Fruit fly (Drosophila melanogaster) whole organism, embryonic: ENCODE data around the gene CG42591.

ENCODE experiments used
- ATbp ChIP-seq: fragments of 200-800 bp; sonication (Bioruptor generic); optimal IDR thresholded peaks from 2 replicates; lab custom pipeline; 2017; ENCODE audit warnings: missing biosample characterization, mild to moderate bottlenecking, missing genetic modification characterization, missing genetic modification reagents
- Aef1 ChIP-seq: fragments of 200-800 bp; sonication (Bioruptor generic); IDR thresholded peaks from 3 replicates; pipeline ENCODE4 v1.3.6; 2022; ENCODE audit warnings: missing biosample characterization, missing genetic modification characterization
- Atf6 ChIP-seq: fragments of 200-800 bp; sonication (Bioruptor generic); IDR thresholded peaks from 2 replicates; pipeline ENCODE4 v1.3.6; 2022; ENCODE audit warnings: missing biosample characterization, missing genetic modification characterization
- Bdp1 ChIP-seq: fragments of 200-800 bp; sonication (Bioruptor generic); optimal IDR thresholded peaks from 3 replicates; lab custom pipeline; 2016; ENCODE audit warnings: missing biosample characterization, missing genetic modification characterization
- Bgb ChIP-seq: fragments of 200-800 bp; sonication (Bioruptor generic); IDR thresholded peaks from 2 replicates; pipeline ENCODE4 v1.3.6; 2022; ENCODE audit warnings: missing biosample characterization, missing genetic modification characterization; ENCODE audit not compliant: partially characterized antibody
- CG10366 ChIP-seq: fragments of 200-800 bp; sonication (Bioruptor generic); IDR thresholded peaks from 2 replicates; pipeline ENCODE4 v1.3.6; 2022; ENCODE audit warnings: missing biosample characterization, missing genetic modification characterization
- CG12071 ChIP-seq: fragments of 200-800 bp; sonication (Bioruptor generic); optimal IDR thresholded peaks from 3 replicates; lab custom pipeline; 2018; ENCODE audit warnings: missing biosample characterization, mild to moderate bottlenecking, missing genetic modification characterization
- CG13296 ChIP-seq: fragments of 200-800 bp; sonication (Bioruptor generic); optimal IDR thresholded peaks from 3 replicates; lab custom pipeline; 2018; ENCODE audit warnings: missing biosample characterization, mild to moderate bottlenecking, missing genetic modification characterization
- CG18011 ChIP-seq: fragments of 200-800 bp; sonication (Bioruptor generic); optimal IDR thresholded peaks from 2 replicates; lab custom pipeline; 2017; ENCODE audit warnings: missing biosample characterization, missing genetic modification characterization, mild to moderate bottlenecking, moderate library complexity, missing genotype
- CG32532 ChIP-seq: fragments of 200-800 bp; sonication (Bioruptor generic); IDR thresholded peaks from 2 replicates; pipeline ENCODE4 v1.3.6; 2022; ENCODE audit warnings: missing biosample characterization, missing genetic modification characterization
- CG3281 ChIP-seq: fragments of 200-800 bp; sonication (Bioruptor generic); optimal IDR thresholded peaks from 3 replicates; lab custom pipeline; 2017; ENCODE audit warnings: missing biosample characterization, mild to moderate bottlenecking, missing genetic modification characterization
- CG34422 ChIP-seq: fragments of 200-800 bp; sonication (Bioruptor generic); IDR thresholded peaks from 3 replicates; pipeline ENCODE4 v1.3.6; 2022; ENCODE audit warnings: missing biosample characterization, missing genetic modification characterization
- CG42726 ChIP-seq: fragments of 200-800 bp; sonication (Bioruptor generic); IDR thresholded peaks from 2 replicates; pipeline ENCODE4 v1.3.6; 2022; ENCODE audit warnings: missing biosample characterization, missing genetic modification characterization; ENCODE audit not compliant: partially characterized antibody
- CG4282 ChIP-seq: fragments of 200-800 bp; sonication (Bioruptor generic); optimal IDR thresholded peaks from 2 replicates; lab custom pipeline; 2016; ENCODE audit warnings: missing biosample characterization, missing genetic modification characterization
- CG5953 ChIP-seq: fragments of 200-800 bp; sonication (Bioruptor generic); IDR thresholded peaks from 2 replicates; pipeline ENCODE4 v1.3.6; 2022; ENCODE audit warnings: missing biosample characterization, missing genetic modification characterization
- CG7556 ChIP-seq: fragments of 200-800 bp; sonication (Bioruptor generic); optimal IDR thresholded peaks from 2 replicates; lab custom pipeline; 2017; ENCODE audit warnings: missing biosample characterization, mild to moderate bottlenecking, missing genetic modification characterization
- CG7987 ChIP-seq: fragments of 200-800 bp; sonication (Bioruptor generic); optimal IDR thresholded peaks from 2 replicates; lab custom pipeline; 2018; ENCODE audit warnings: missing biosample characterization, mild to moderate bottlenecking, missing genetic modification characterization, moderate library complexity
- CG8388 ChIP-seq: fragments of 200-800 bp; sonication (Bioruptor generic); optimal IDR thresholded peaks from 2 replicates; lab custom pipeline; 2019; ENCODE audit warnings: missing biosample characterization, mild to moderate bottlenecking, missing genetic modification characterization, moderate library complexity
- CG9215 ChIP-seq: fragments of 200-800 bp; sonication (Bioruptor generic); IDR thresholded peaks from 2 replicates; pipeline ENCODE4 v1.3.6; 2022; ENCODE audit warnings: missing biosample characterization, missing genetic modification characterization
- CG9932 ChIP-seq: fragments of 200-800 bp; sonication (Bioruptor generic); IDR thresholded peaks from 2 replicates; pipeline ENCODE4 v1.3.6; 2022; ENCODE audit warnings: missing biosample characterization, missing genetic modification characterization
- Gug ChIP-seq: fragments of 200-800 bp; sonication (Bioruptor generic); IDR thresholded peaks from 4 replicates; pipeline ENCODE4 v1.3.6; 2022; ENCODE audit warnings: missing biosample characterization, missing genetic modification characterization
- HLH4C ChIP-seq: fragments of 200-800 bp; sonication (Bioruptor generic); IDR thresholded peaks from 3 replicates; pipeline ENCODE4 v1.3.6; 2022; ENCODE audit warnings: missing biosample characterization, missing genetic modification characterization; ENCODE audit not compliant: partially characterized antibody
- Hr78 ChIP-seq, 2 experiments: fragments of 200-800 bp in 1 of 2; fragments of >200 bp in 1 of 2; sonication (Bioruptor generic) in 1 of 2; optimal IDR thresholded peaks; 2 replicates each; lab custom pipeline; 2017 to 2019; ENCODE audit warnings: missing biosample characterization in 2 of 2, missing genetic modification characterization in 2 of 2, mild to moderate bottlenecking in 1 of 2, moderate library complexity in 1 of 2
- Med ChIP-seq: fragments of 200-800 bp; sonication (Bioruptor generic); peaks from one replicate; lab custom pipeline; 2016; ENCODE audit warnings: missing biosample characterization, missing genetic modification characterization, mild to moderate bottlenecking, inconsistent platforms, moderate library complexity
- Meics ChIP-seq: fragments of 200-800 bp; sonication (Bioruptor generic); optimal IDR thresholded peaks from 2 replicates; lab custom pipeline; 2017; ENCODE audit warnings: missing biosample characterization, mild to moderate bottlenecking, missing genetic modification characterization
- Pdp1 ChIP-seq, 2 experiments: fragments of 200-800 bp; sonication (Bioruptor generic); optimal IDR thresholded peaks; 3 replicates each; lab custom pipeline; 2016; ENCODE audit warnings: missing biosample characterization in 2 of 2, missing genetic modification characterization in 2 of 2, mild to moderate bottlenecking in 1 of 2, moderate library complexity in 1 of 2
- Sox100B ChIP-seq: fragments of 200-800 bp; sonication (Bioruptor generic); optimal IDR thresholded peaks from 3 replicates; lab custom pipeline; 2018; ENCODE audit warnings: missing biosample characterization, mild to moderate bottlenecking, missing genetic modification characterization
- Vsx1 ChIP-seq: fragments of 200-800 bp; sonication (Bioruptor generic); optimal IDR thresholded peaks from 2 replicates; lab custom pipeline; 2017; ENCODE audit warnings: missing biosample characterization, mild to moderate bottlenecking, missing genetic modification characterization, missing genetic modification reagents
- amos ChIP-seq: fragments of 200-800 bp; sonication (Bioruptor generic); IDR thresholded peaks from 2 replicates; pipeline ENCODE4 v1.3.6; 2022; ENCODE audit warnings: missing biosample characterization, missing genetic modification characterization; ENCODE audit not compliant: partially characterized antibody
- bbx ChIP-seq: fragments of 200-800 bp; sonication (Bioruptor generic); IDR thresholded peaks from 2 replicates; pipeline ENCODE4 v1.3.6; 2022; ENCODE audit warnings: missing biosample characterization, missing genetic modification characterization; ENCODE audit not compliant: partially characterized antibody
- danr ChIP-seq: fragments of 200-800 bp; sonication (Bioruptor generic); IDR thresholded peaks from 2 replicates; pipeline ENCODE4 v1.3.6; 2022; ENCODE audit warnings: missing biosample characterization, missing genetic modification characterization
- eve ChIP-seq, 2 experiments: fragments of >200 bp; optimal IDR thresholded peaks; 2 replicates each; lab custom pipeline; 2017; ENCODE audit warnings: missing biosample characterization in 2 of 2, missing genetic modification characterization in 2 of 2
- exex ChIP-seq: fragments of 200-800 bp; sonication (Bioruptor generic); optimal IDR thresholded peaks from 4 replicates; lab custom pipeline; 2018; ENCODE audit warnings: missing biosample characterization, mild to moderate bottlenecking, missing genetic modification characterization, moderate library complexity
- fd64A ChIP-seq: fragments of 200-800 bp; sonication (Bioruptor generic); optimal IDR thresholded peaks from 3 replicates; lab custom pipeline; 2018; ENCODE audit warnings: missing biosample characterization, mild to moderate bottlenecking, missing genetic modification characterization
- ham ChIP-seq: fragments of 200-800 bp; sonication (Bioruptor generic); IDR thresholded peaks from 2 replicates; pipeline ENCODE4 v1.3.6; 2022; ENCODE audit warnings: missing biosample characterization, missing genetic modification characterization
- hb ChIP-seq: fragments of 200-800 bp; sonication (Bioruptor generic); IDR thresholded peaks from 3 replicates; pipeline ENCODE4 v1.3.6; 2022; ENCODE audit warnings: missing biosample characterization, missing genetic modification characterization; ENCODE audit not compliant: partially characterized antibody
- knrl ChIP-seq: fragments of 200-800 bp; sonication (Bioruptor generic); IDR thresholded peaks from 3 replicates; pipeline ENCODE4 v1.3.6; 2022; ENCODE audit warnings: missing biosample characterization, missing genetic modification characterization; ENCODE audit not compliant: partially characterized antibody
- slbo ChIP-seq: fragments of 200-800 bp; sonication (Bioruptor generic); IDR thresholded peaks from 2 replicates; pipeline ENCODE4 v1.3.6; 2022; ENCODE audit warnings: missing biosample characterization, missing genetic modification characterization
- sug ChIP-seq: fragments of 200-800 bp; optimal IDR thresholded peaks from 2 replicates; lab custom pipeline; 2019; ENCODE audit warnings: missing biosample characterization, mild to moderate bottlenecking, missing genetic modification characterization, moderate library complexity
- tll ChIP-seq, 2 experiments: fragments of 200-800 bp in 1 of 2; fragments of >200 bp in 1 of 2; sonication (Bioruptor generic) in 1 of 2; optimal IDR thresholded peaks; 2 replicates each; lab custom pipeline; 2017 to 2019; ENCODE audit warnings: missing biosample characterization in 2 of 2, missing genetic modification characterization in 2 of 2, mild to moderate bottlenecking in 1 of 2, moderate library complexity in 1 of 2
- tna ChIP-seq: fragments of 200-800 bp; sonication (Bioruptor generic); IDR thresholded peaks from 2 replicates; pipeline ENCODE4 v1.3.6; 2022; ENCODE audit warnings: missing biosample characterization, missing genetic modification characterization; ENCODE audit not compliant: partially characterized antibody
- toy ChIP-seq: fragments of 200-800 bp; sonication (Bioruptor generic); IDR thresholded peaks from 2 replicates; pipeline ENCODE4 v1.3.6; 2022; ENCODE audit warnings: missing biosample characterization, missing genetic modification characterization
- vvl ChIP-seq: fragments of 200-800 bp; sonication (Bioruptor generic); IDR thresholded peaks from 2 replicates; pipeline ENCODE4 v1.3.6; 2022; ENCODE audit warnings: missing biosample characterization, missing genetic modification characterization
- wor ChIP-seq: fragments of 200-800 bp; sonication (Bioruptor generic); IDR thresholded peaks from 2 replicates; pipeline ENCODE4 v1.3.6; 2022; ENCODE audit warnings: missing biosample characterization, missing genetic modification characterization

CG42591 gene

dm6 chr3L:8029194-8029747, 40.5 kb downstream of the CG42591 start (continued):
- TF ChIP-seq tll (GFP tag; optimal IDR thresholded peaks at IDR 0.05; lab: Kevin White, UChicago): no peak
- peak; percentile 41; the same call in 1 of the 3 replicates for TF ChIP-seq Aef1 (GFP tag; lab: Robert Waterston, UW)
- TF ChIP-seq Gug: 0 out of 4 replicates have a peak, but pooled peaks have one; percentile 39
- TF ChIP-seq ATbp (GFP tag; lab: Kevin White, UChicago): peak; percentile 30
- TF ChIP-seq Meics (GFP tag; lab: Kevin White, UChicago): peak; percentile 4

dm6 chr3L:8028493-8029193, 41.1 kb downstream of the CG42591 start:
- TF ChIP-seq danr (no peak), Atf6 (GFP tag; lab: Robert Waterston, UW) (0 out of 2 replicates have a peak, but pooled peaks have one; percentile 29), CG7987 (no peak), hb (0 out of 3 replicates have a peak, but pooled peaks have one; percentile 38), CG5953 (GFP tag; lab: Robert Waterston, UW) (no peak), CG9215 (GFP tag; lab: Robert Waterston, UW) (no peak), CG9932 (GFP tag; lab: Robert Waterston, UW) (no peak), sug (tag; lab: Kevin White, UChicago) (peak; percentile 9), CG8388 (GFP tag; lab: Kevin White, UChicago) (no peak), CG32532 (GFP tag; lab: Robert Waterston, UW) (peak; percentile 44; the same call in 1 of the 2 replicates), HLH4C (GFP tag; lab: Robert Waterston, UW) (peak; percentile 79), CG4282 (no peak), toy (GFP tag; lab: Robert Waterston, UW) (no peak), Pdp1 (GFP tag; optimal IDR thresholded peaks at IDR 0.05; lab: Kevin White, UChicago) (peak in 1 of 2 experiments; percentile 74), CG42726 (GFP tag; lab: Robert Waterston, UW) (peak; percentile 53; the same call in 1 of the 2 replicates), exex (tag; lab: Kevin White, UChicago) (peak; percentile 75), CG34422 (GFP tag; lab: Robert Waterston, UW) (no peak; the same call in 2 of the 3 replicates), Bdp1 (GFP tag; lab: Kevin White, UChicago) (peak; percentile 98), Vsx1 (GFP tag; lab: Kevin White, UChicago) (peak; percentile 95), tna (peak; percentile 76), vvl (GFP tag; lab: Robert Waterston, UW) (peak; percentile 31; the same call in 1 of the 2 replicates), knrl (GFP tag; lab: Robert Waterston, UW) (peak; percentile 40; the same call in 2 of the 3 replicates), Med (GFP tag; lab: Kevin White, UChicago) (peak; percentile 55), ham (no peak), slbo (GFP tag; lab: Robert Waterston, UW) (0 out of 2 replicates have a peak, but pooled peaks have one; percentile 8), fd64A (GFP tag; lab: Kevin White, UChicago) (no peak), CG18011 (peak; percentile 92), CG7556 (no peak), CG12071 (GFP tag; lab: Kevin White, UChicago) (peak; percentile 5), CG3281 (GFP tag; lab: Kevin White, UChicago) (no peak), Sox100B (GFP tag; lab: Kevin White, UChicago) (no peak), wor (GFP tag; lab: Robert Waterston, UW) (no peak), Bgb (GFP tag; lab: Robert Waterston, UW) (peak; percentile 77), CG10366 (GFP tag; lab: Robert Waterston, UW) (peak; percentile 47), CG13296 (GFP tag; lab: Kevin White, UChicago) (peak; percentile 25), amos (GFP tag; lab: Robert Waterston, UW) (peak; percentile 28; the same call in 1 of the 2 replicates), eve (GFP tag; optimal IDR thresholded peaks at IDR 0.05; lab: Kevin White, UChicago) (peak in 1 of 2 experiments; percentile 49), Hr78 (GFP tag; optimal IDR thresholded peaks at IDR 0.05; lab: Kevin White, UChicago) (peak in 1 of 2 experiments; percentile 25), bbx (peak; percentile 70), Meics (GFP tag; lab: Kevin White, UChicago) (no peak)
